Worm (Caenorhabditis elegans) whole organism, L1 larva: ENCODE data around the gene pct-1.

Experiments used
- elt-2 ChIP-seq: sonication (generic microtip); optimal IDR thresholded peaks from 2 replicates; lab custom pipeline; 2016; ENCODE audit warnings: missing genetic modification characterization, mild to moderate bottlenecking, inconsistent platforms, missing compliant biosample characterization, missing genetic modification reagents
- lin-15B ChIP-seq: fragments of 150-350 bp; sonication (generic microtip); optimal IDR thresholded peaks from 3 replicates; lab custom pipeline; 2014; ENCODE audit warnings: missing biosample characterization, missing genetic modification characterization
- lir-3 ChIP-seq: sonication (generic microtip); optimal IDR thresholded peaks from 2 replicates; lab custom pipeline; 2016; ENCODE audit warnings: mild to moderate bottlenecking, missing genetic modification characterization, moderate library complexity, missing compliant biosample characterization; ENCODE audit not compliant: poor library complexity
- nhr-11 ChIP-seq: fragments of 150-350 bp; optimal IDR thresholded peaks from 2 replicates; lab custom pipeline; 2014; ENCODE audit warnings: missing biosample characterization, missing genetic modification characterization
- nhr-47 ChIP-seq: sonication (generic microtip); optimal IDR thresholded peaks from 2 replicates; lab custom pipeline; 2016; ENCODE audit warnings: mild to moderate bottlenecking, missing genetic modification characterization, moderate library complexity, missing compliant biosample characterization
- nhr-77 ChIP-seq: fragments of 150-350 bp; optimal IDR thresholded peaks from 2 replicates; lab custom pipeline; 2014; ENCODE audit warnings: missing biosample characterization, missing genetic modification characterization
- skn-1 ChIP-seq: fragments of 150-350 bp; optimal IDR thresholded peaks from 2 replicates; lab custom pipeline; 2014; ENCODE audit warnings: missing biosample characterization, missing genetic modification characterization
- sox-4 ChIP-seq: sonication (generic microtip); optimal IDR thresholded peaks from 2 replicates; lab custom pipeline; 2016; ENCODE audit warnings: missing genetic modification characterization, missing compliant biosample characterization
- unc-130 ChIP-seq: fragments of 150-350 bp; optimal IDR thresholded peaks from 2 replicates; lab custom pipeline; 2017; ENCODE audit warnings: missing biosample characterization, missing genetic modification characterization, inconsistent platforms
- unc-62 ChIP-seq: fragments of 150-350 bp; optimal IDR thresholded peaks from 2 replicates; lab custom pipeline; 2014; ENCODE audit warnings: missing biosample characterization, missing genetic modification reagents, missing genetic modification characterization
- ztf-4 ChIP-seq: fragments of 150-350 bp; optimal IDR thresholded peaks from 2 replicates; lab custom pipeline; 2014; ENCODE audit warnings: missing biosample characterization, missing genetic modification characterization

DNA sequence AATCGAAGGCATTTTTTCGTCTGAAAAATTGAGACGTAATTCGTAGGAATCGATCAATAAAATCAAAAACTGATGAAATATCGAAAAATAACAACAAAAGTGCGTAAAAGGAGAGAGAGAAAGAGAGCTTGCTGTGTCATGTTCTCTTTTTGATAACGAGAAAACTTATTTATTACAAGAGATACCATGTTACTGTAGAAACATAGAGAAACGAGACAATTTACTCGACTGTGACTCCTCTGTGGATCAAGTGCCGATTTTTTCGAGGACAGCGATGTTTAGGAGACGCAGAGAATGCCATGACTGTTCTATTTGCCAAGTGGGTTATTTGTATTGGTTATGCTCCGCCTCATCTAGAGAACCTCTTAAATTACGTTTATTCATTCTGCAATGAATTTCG is 42.7 kb upstream of the pct-1 start, which contains the start of gene sph-1:
- TF ChIP-seq nhr-77 (tag; lab: Kevin White, UChicago) (peak; percentile 46), sox-4 (tag; lab: Kevin White, UChicago) (no peak), ztf-4 (tag; lab: Kevin White, UChicago) (no peak), unc-130 (tag; lab: Kevin White, UChicago) (no peak), lin-15B (tag; lab: Kevin White, UChicago) (no peak), skn-1 (tag; lab: Kevin White, UChicago) (no peak), nhr-47 (tag; lab: Kevin White, UChicago) (no peak), lir-3 (tag; lab: Kevin White, UChicago) (no peak), nhr-11 (no peak), elt-2 (tag; lab: Kevin White, UChicago) (peak; percentile 49), unc-62 (no peak)
